Fruit fly (Drosophila melanogaster) whole organism, embryonic: ENCODE results near the gene vers.

Source experiments
- CG11695 ChIP-seq: fragments of 200-800 bp; sonication (Bioruptor generic); IDR thresholded peaks from 3 replicates; pipeline ENCODE4 v1.3.6; 2022; ENCODE audit warnings: missing biosample characterization, missing genetic modification characterization
- CG3065 ChIP-seq: fragments of 200-800 bp; sonication (Bioruptor generic); optimal IDR thresholded peaks from 2 replicates; lab custom pipeline; 2016; ENCODE audit warnings: missing biosample characterization, missing genetic modification characterization
- gcm ChIP-seq: fragments of 200-800 bp; sonication (Bioruptor generic); optimal IDR thresholded peaks from 2 replicates; lab custom pipeline; 2019; ENCODE audit warnings: missing biosample characterization, mild to moderate bottlenecking, missing genetic modification characterization, moderate library complexity

DNA sequence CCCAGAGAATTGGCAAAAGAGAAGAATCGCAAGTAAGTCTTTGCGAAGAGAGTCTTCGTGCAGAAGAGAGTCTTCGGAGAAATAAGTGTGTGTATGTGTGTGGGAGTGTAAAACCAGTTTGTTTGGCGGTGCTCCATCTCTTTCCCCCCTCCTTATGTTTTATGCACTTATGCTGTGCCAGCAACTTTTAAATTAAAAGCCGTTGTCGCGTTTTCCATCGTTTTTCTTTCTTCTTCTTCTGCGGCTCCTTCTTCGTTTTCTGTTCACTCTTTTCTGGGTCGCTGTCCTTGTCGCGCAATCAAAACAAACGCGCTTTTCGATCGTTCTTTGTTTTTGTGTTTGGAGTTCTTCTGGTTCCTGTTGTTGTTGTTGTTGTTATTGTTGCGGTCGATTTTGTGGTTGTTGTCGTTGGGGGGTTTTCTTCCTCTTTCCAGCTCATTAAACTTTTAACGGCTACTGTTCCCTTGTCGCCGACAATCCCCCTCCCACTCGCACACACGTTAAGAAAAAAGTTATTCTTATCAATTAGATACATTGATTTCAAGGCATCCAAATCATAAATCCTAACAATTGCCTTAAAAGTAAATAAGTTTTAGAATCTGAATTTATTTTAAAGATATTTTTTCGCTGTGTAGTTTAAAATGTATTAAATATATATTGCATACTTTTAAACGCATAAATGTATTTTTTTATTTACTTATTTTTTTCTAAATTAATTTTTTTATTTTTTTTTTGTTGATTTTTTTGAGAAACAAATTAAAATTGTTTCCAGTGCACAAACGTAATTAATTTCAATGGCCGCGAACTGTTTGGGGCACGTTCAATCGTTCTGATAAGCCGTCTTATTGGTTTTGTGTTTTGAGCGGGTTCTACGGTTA, 4.6 kb upstream of the vers start:
- TF ChIP-seq CG3065: peak; percentile 54
- TF ChIP-seq CG11695 (GFP tag; lab: Robert Waterston, UW): peak; percentile 87
- peak; percentile 88 for TF ChIP-seq gcm (GFP tag; lab: Kevin White, UChicago)
